Fruit fly (Drosophila melanogaster): ENCODE measurements around the gene pigeon.

DNA sequence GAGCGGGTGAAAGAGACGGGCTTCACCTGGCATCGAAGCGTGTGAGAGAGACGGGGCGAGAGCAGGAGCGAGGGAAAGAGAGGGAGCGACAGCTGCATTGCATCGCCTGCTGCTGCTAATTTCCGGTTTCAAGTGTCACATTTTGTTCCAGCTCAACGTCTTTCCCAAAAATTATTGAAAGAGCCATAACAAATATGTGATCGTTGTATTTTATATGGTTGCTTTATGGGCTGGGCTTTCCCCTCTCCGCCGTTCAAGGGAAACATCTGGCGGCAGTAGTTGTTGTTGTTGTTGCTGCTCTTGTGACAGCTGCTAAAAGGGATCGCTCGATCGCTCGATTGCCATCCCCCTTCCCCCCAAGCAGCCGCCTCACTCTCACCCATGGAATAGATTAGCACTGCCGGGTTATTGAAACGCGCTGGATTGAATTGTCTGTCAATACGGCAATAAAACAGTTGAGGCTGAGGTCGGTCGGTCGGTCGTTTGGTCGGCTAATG, 30.9 kb upstream of the pigeon start:
- TF ChIP-seq CG10348 (GFP tag; IDR thresholded peaks at IDR 0.05) (no peak), CG8301 (tag; optimal IDR thresholded peaks at IDR 0.05) (no peak), CG34367 (tag; optimal IDR thresholded peaks at IDR 0.05) (no peak), Pif1A (GFP tag; optimal IDR thresholded peaks at IDR 0.05) (no peak), Ets98B (GFP tag; IDR thresholded peaks at IDR 0.05) (no peak), CG32121 (GFP tag; IDR thresholded peaks at IDR 0.05) (no peak), Snoo (tag; optimal IDR thresholded peaks at IDR 0.05) (no peak), CG4496 (GFP tag; IDR thresholded peaks at IDR 0.05) (no peak), CG9948 (tag; optimal IDR thresholded peaks at IDR 0.05) (no peak), rn (GFP tag; IDR thresholded peaks at IDR 0.05) (no peak), EcR (GFP tag; optimal IDR thresholded peaks at IDR 0.05) (peak; percentile 93), CG13204 (GFP tag; optimal IDR thresholded peaks at IDR 0.05) (peak; percentile 95)
